Worm (Caenorhabditis elegans) whole organism, young adult: Measurements from ENCODE around the gene best-4.

Source experiments
- F23B12.7 ChIP-seq: sonication (generic microtip); optimal IDR thresholded peaks from 2 replicates; lab custom pipeline; 2017; ENCODE audit warnings: missing genetic modification characterization, mild to moderate bottlenecking, missing compliant biosample characterization, antibody characterized with exemption, moderate library complexity; ENCODE audit not compliant: insufficient read depth
- K11D2.4 ChIP-seq: fragments of 200-800 bp; sonication (Bioruptor generic); IDR thresholded peaks from 2 replicates; pipeline ENCODE4 v1.3.6; 2022; ENCODE audit warnings: missing genetic modification reagents, missing genetic modification characterization, missing compliant biosample characterization
- athp-1 ChIP-seq: sonication (generic microtip); optimal IDR thresholded peaks from 2 replicates; lab custom pipeline; 2017; ENCODE audit warnings: mild to moderate bottlenecking, missing genetic modification characterization, missing compliant biosample characterization
- die-1 ChIP-seq: sonication (generic microtip); optimal IDR thresholded peaks from 2 replicates; lab custom pipeline; 2016; ENCODE audit warnings: missing genotype, mild to moderate bottlenecking, missing genetic modification characterization, missing compliant biosample characterization
- hlh-26 ChIP-seq: fragments of 200-800 bp; sonication (Bioruptor generic); conservative IDR thresholded peaks from 2 replicates; pipeline ENCODE4 v1.3.6; 2022; ENCODE audit warnings: missing genetic modification reagents, missing genetic modification characterization, missing compliant biosample characterization
- nhr-80 ChIP-seq: sonication (generic microtip); optimal IDR thresholded peaks from 2 replicates; lab custom pipeline; 2016; ENCODE audit warnings: missing genetic modification characterization, missing compliant biosample characterization
- rcor-1 ChIP-seq: fragments of 200-800 bp; sonication (Bioruptor generic); IDR thresholded peaks from 2 replicates; pipeline ENCODE4 v1.3.6; 2022; ENCODE audit warnings: missing genetic modification reagents, missing genetic modification characterization, missing compliant biosample characterization
- snpc-1.1 ChIP-seq: sonication (generic microtip); optimal IDR thresholded peaks from 2 replicates; lab custom pipeline; 2017; ENCODE audit warnings: missing genetic modification characterization, mild to moderate bottlenecking, missing compliant biosample characterization, antibody characterized with exemption, moderate library complexity, missing genotype, missing genetic modification reagents; ENCODE audit not compliant: insufficient read depth
- unc-130 ChIP-seq: sonication (generic microtip); optimal IDR thresholded peaks from 2 replicates; lab custom pipeline; 2016; ENCODE audit warnings: missing genetic modification reagents, missing genetic modification characterization, missing compliant biosample characterization
- ztf-18 ChIP-seq: sonication (generic microtip); optimal IDR thresholded peaks from 2 replicates; lab custom pipeline; 2016; ENCODE audit warnings: missing genotype, mild to moderate bottlenecking, missing genetic modification characterization, missing compliant biosample characterization
- ztf-28 ChIP-seq: fragments of 200-800 bp; sonication (Bioruptor generic); IDR thresholded peaks from 2 replicates; pipeline ENCODE4 v1.3.6; 2022; ENCODE audit warnings: missing genetic modification reagents, missing genetic modification characterization, missing compliant biosample characterization
- ztf-6 ChIP-seq: fragments of 200-800 bp; sonication (Bioruptor generic); IDR thresholded peaks from 2 replicates; pipeline ENCODE4 v1.3.6; 2022; ENCODE audit warnings: missing genetic modification reagents, missing genetic modification characterization, missing compliant biosample characterization

Gene best-4

DNA sequence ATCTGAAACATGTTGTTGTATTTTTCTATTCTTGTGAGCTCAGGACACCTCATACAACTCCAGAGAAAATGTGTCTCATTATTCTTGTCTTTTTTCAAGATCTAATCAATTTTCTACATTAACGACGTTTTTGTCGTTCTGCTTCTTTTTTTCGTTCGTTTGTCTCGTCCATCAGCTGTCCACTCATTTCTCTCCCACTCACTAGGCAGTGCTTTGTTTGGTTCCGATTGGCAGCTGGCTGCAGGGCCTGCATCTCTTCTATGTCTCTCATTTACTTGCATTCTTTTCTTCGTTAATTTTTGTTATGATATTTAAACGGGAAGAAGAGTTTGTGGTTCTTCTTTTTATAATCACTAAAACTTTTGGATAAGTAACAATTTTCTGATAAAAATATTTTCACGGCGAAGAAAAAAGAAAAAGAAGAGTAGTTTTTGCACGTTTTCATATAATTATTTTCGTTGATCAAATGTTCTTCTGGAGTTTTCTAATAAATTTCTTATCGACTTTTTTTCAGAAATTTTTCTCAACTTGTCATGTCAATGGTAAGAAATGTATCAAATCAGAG is 10.3 kb downstream of the best-4 start, which contains the start of gene 2L52.1:
Gene 2L52.1 (plus strand): TSS at position 515 of the 565 bp plus-strand sequence.
- TF ChIP-seq ztf-6 (no peak), nhr-80 (tag; lab: Kevin White, UChicago) (peak; percentile 28)
- TF ChIP-seq, all 124 proteins: peak for 1

DNA sequence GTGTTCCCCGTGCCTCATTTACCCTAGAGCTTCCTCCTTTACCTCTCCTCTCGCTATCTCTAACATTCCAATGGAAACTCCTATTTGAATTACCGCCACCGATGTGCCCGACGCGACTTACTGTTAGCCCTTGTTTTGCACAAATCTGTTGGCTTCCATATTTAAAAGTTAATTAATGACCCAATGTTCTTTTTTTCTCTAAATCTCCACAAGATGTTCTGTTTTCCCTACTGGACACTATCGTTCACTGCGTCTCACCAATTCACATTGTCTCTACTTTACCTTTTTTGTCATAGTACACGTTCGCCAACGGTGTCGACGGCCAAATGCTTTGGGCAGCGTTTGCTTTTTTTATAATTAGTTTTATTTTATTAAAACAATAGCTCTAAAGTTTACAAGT is 11.1 kb downstream of the best-4 start:
- TF ChIP-seq unc-130 (GFP tag; lab: Kevin White, UChicago): no peak
- TF ChIP-seq K11D2.4 (GFP tag; lab: Robert Waterston, UW): no peak
- TF ChIP-seq athp-1 (tag; lab: Kevin White, UChicago): no peak
- TF ChIP-seq die-1 (tag; lab: Kevin White, UChicago): no peak
- TF ChIP-seq ztf-18 (tag; lab: Kevin White, UChicago): no peak
- TF ChIP-seq hlh-26 (GFP tag; lab: Robert Waterston, UW): no peak
- TF ChIP-seq ztf-28 (GFP tag; lab: Robert Waterston, UW): no peak
- no peak for TF ChIP-seq rcor-1 (GFP tag; lab: Robert Waterston, UW)
- no peak for TF ChIP-seq snpc-1.1 (tag; lab: Kevin White, UChicago)
- no peak for TF ChIP-seq F23B12.7 (tag; lab: Kevin White, UChicago)
